Worm (Caenorhabditis elegans): Measurements from ENCODE around the gene rip-1.

ce11 chrIII:10278826-10279225, 20.3 kb upstream of the rip-1 start, which contains the start of gene pad-2:
- no peak for TF ChIP-seq cog-1 (tag; optimal IDR thresholded peaks at IDR 0.05)
- TF ChIP-seq ztf-23 (GFP tag; IDR thresholded peaks at IDR 0.05), result no peak

All from whole organism, midembryonic.